Worm (Caenorhabditis elegans) whole organism, young adult: ENCODE data around the gene C16C8.22.

Experiments
- B0336.3 ChIP-seq: fragments of 200-800 bp; sonication (Bioruptor generic); IDR thresholded peaks from 2 replicates; pipeline ENCODE4 v1.3.6; 2022; ENCODE audit warnings: missing genetic modification characterization, missing compliant biosample characterization
- D2030.7 ChIP-seq: fragments of 200-800 bp; sonication (Bioruptor generic); IDR thresholded peaks from 2 replicates; pipeline ENCODE4 v1.3.6; 2022; ENCODE audit warnings: missing genetic modification reagents, missing genetic modification characterization, missing compliant biosample characterization
- F52B5.7 ChIP-seq: sonication (generic microtip); optimal IDR thresholded peaks from 2 replicates; lab custom pipeline; 2016; ENCODE audit warnings: mild to moderate bottlenecking, missing genetic modification characterization, missing compliant biosample characterization
- T26A5.8 ChIP-seq: sonication (generic microtip); optimal IDR thresholded peaks from 2 replicates; lab custom pipeline; 2016; ENCODE audit warnings: missing genetic modification characterization, missing compliant biosample characterization
- Y53F4B.3 ChIP-seq: fragments of 200-800 bp; sonication (Bioruptor generic); IDR thresholded peaks from 2 replicates; pipeline ENCODE4 v1.3.6; 2022; ENCODE audit warnings: missing genetic modification reagents, missing genetic modification characterization, missing compliant biosample characterization
- Y56A3A.18 ChIP-seq: fragments of 200-800 bp; sonication (Bioruptor generic); IDR thresholded peaks from 2 replicates; pipeline ENCODE4 v1.3.6; 2022; ENCODE audit warnings: missing genetic modification reagents, missing genetic modification characterization, missing compliant biosample characterization
- akir-1 ChIP-seq: fragments of 200-800 bp; sonication (Bioruptor generic); optimal IDR thresholded peaks from 2 replicates; lab custom pipeline; 2018; ENCODE audit warnings: mild to moderate bottlenecking, missing genetic modification characterization, moderate library complexity, missing compliant biosample characterization
- athp-1 ChIP-seq: sonication (generic microtip); optimal IDR thresholded peaks from 2 replicates; lab custom pipeline; 2017; ENCODE audit warnings: mild to moderate bottlenecking, missing genetic modification characterization, missing compliant biosample characterization
- ceh-58 ChIP-seq: fragments of 200-800 bp; sonication (Bioruptor generic); IDR thresholded peaks from 2 replicates; pipeline ENCODE4 v1.3.6; 2022; ENCODE audit warnings: missing genetic modification characterization, missing compliant biosample characterization
- efl-1 ChIP-seq: fragments of 150-350 bp; optimal IDR thresholded peaks from 2 replicates; lab custom pipeline; 2014; ENCODE audit warnings: missing biosample characterization, missing genetic modification reagents, missing genetic modification characterization
- nfya-2 ChIP-seq: fragments of 200-800 bp; sonication (Bioruptor generic); IDR thresholded peaks from 2 replicates; pipeline ENCODE4 v1.3.6; 2022; ENCODE audit warnings: missing genetic modification reagents, missing genetic modification characterization, missing compliant biosample characterization
- nfyb-1 ChIP-seq: fragments of 200-800 bp; sonication (Bioruptor generic); IDR thresholded peaks from 2 replicates; pipeline ENCODE4 v1.3.6; 2022; ENCODE audit warnings: missing genetic modification reagents, missing genetic modification characterization, missing compliant biosample characterization
- rec-8 ChIP-seq, 2 experiments: sonication (generic microtip); optimal IDR thresholded peaks; 2 replicates each; lab custom pipeline; 2016; ENCODE audit warnings: mild to moderate bottlenecking in 2 of 2, missing genetic modification characterization in 2 of 2, missing genetic modification reagents in 2 of 2, missing genotype in 2 of 2, missing biosample characterization in 1 of 2, missing compliant biosample characterization in 1 of 2, moderate library complexity in 1 of 2

The C16C8.22 gene

DNA sequence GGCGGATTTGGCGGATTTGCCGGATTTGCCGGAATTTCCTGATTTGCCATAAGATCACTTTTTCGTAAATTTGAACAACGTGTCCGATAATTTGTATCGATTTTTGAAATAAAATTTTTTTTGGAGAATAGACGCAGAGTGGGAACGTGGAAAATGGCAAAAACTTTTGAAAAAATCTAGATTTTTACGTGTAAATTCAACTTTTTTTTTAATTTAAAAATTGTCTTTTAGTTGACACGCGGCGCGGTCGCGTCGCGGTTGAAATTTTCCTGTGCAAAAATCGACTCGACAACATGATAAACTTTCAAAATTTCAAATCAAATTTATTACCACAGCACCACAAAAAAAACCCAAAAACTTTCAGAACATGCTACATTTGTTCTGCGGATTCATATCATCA, 47.6 kb downstream of the C16C8.22 start, which contains the start of gene nep-20:
Gene nep-20, minus strand, starts transcription at position 101 of the 400 bp plus-strand sequence.
- TF ChIP-seq B0336.3 (GFP tag; lab: Robert Waterston, UW) = no peak
- no peak for TF ChIP-seq F52B5.7 (tag; lab: Kevin White, UChicago)
- no peak for TF ChIP-seq efl-1 (GFP tag; lab: Kevin White, UChicago)
- TF ChIP-seq athp-1 = no peak
- TF ChIP-seq D2030.7 = no peak
- no peak for TF ChIP-seq nfya-2
- no peak for TF ChIP-seq Y53F4B.3 (GFP tag; lab: Robert Waterston, UW)
- TF ChIP-seq rec-8 (tag; optimal IDR thresholded peaks at IDR 0.05; lab: Kevin White, UChicago) = no peak
- no peak for TF ChIP-seq nfyb-1 (GFP tag; lab: Robert Waterston, UW)
- TF ChIP-seq akir-1 (GFP tag; lab: Kevin White, UChicago) = no peak
- no peak for TF ChIP-seq Y56A3A.18 (GFP tag; lab: Robert Waterston, UW)
- no peak for TF ChIP-seq T26A5.8
- no peak for TF ChIP-seq ceh-58 (GFP tag; lab: Robert Waterston, UW)
- TF ChIP-seq, all 124 proteins: peak for 0
